Fruit fly (Drosophila melanogaster) S2 (cell line): ENCODE data around the gene Mst89B.

ENCODE experiments used
- CG8478 ChIP-seq: fragments of >200 bp; optimal IDR thresholded peaks from 2 replicates; lab custom pipeline; 2018
- CTCF ChIP-seq, 2 experiments: fragments of >200 bp; optimal IDR thresholded peaks; 2 replicates each; lab custom pipeline; 2018

dm6 chr3R:16295513-16296123 is 28.8 kb downstream of the Mst89B start:
- TF ChIP-seq CTCF (optimal IDR thresholded peaks at IDR 0.05; lab: Kevin White, UChicago) (no peak), CG8478 (lab: Kevin White, UChicago) (no peak)
